Worm (Caenorhabditis elegans): ENCODE measurements around the gene bath-31.

ce11 chrII:3750685-3751084 is 18.9 kb downstream of the bath-31 start, which contains the start of gene fbxb-91:
- TF ChIP-seq Y48G9A.11 (GFP tag; IDR thresholded peaks at IDR 0.05) (no peak), arid-1 (GFP tag; conservative IDR thresholded peaks at IDR 0.05) (no peak), egl-27 (tag; optimal IDR thresholded peaks at IDR 0.05) (no peak), zag-1 (tag; optimal IDR thresholded peaks at IDR 0.05) (no peak)
